Fruit fly (Drosophila melanogaster) whole organism, embryonic: Measurements from ENCODE around the gene twe.
A peak's percentile ranks its signal among the peaks of the same experiment; 100 is the strongest.

Experiments used
- Abd-B ChIP-seq: fragments of 200-800 bp; sonication (Bioruptor generic); optimal IDR thresholded peaks from 2 replicates; lab custom pipeline; 2018; ENCODE audit warnings: missing biosample characterization, mild to moderate bottlenecking, missing genetic modification characterization, moderate library complexity
- Ada2b ChIP-seq: fragments of 200-800 bp; sonication (Bioruptor generic); IDR thresholded peaks from 2 replicates; pipeline ENCODE4 v1.3.6; 2022; ENCODE audit warnings: missing biosample characterization, missing genetic modification characterization
- Adf1 ChIP-seq: fragments of 200-800 bp; sonication (Bioruptor generic); IDR thresholded peaks from 2 replicates; pipeline ENCODE4 v1.3.6; 2022; ENCODE audit warnings: missing biosample characterization, missing genetic modification characterization
- Antp ChIP-seq: fragments of 200-800 bp; sonication (Bioruptor generic); optimal IDR thresholded peaks from 3 replicates; lab custom pipeline; 2016; ENCODE audit warnings: missing biosample characterization, missing genetic modification characterization
- Bgb ChIP-seq: fragments of 200-800 bp; sonication (Bioruptor generic); IDR thresholded peaks from 2 replicates; pipeline ENCODE4 v1.3.6; 2022; ENCODE audit warnings: missing biosample characterization, missing genetic modification characterization; ENCODE audit not compliant: partially characterized antibody
- CG10267 ChIP-seq: fragments of 200-800 bp; sonication (Bioruptor generic); optimal IDR thresholded peaks from 2 replicates; lab custom pipeline; 2018; ENCODE audit warnings: missing biosample characterization, mild to moderate bottlenecking, missing genetic modification characterization, moderate library complexity
- CG10462 ChIP-seq: fragments of 200-800 bp; sonication (Bioruptor generic); optimal IDR thresholded peaks from 2 replicates; lab custom pipeline; 2016; ENCODE audit warnings: missing biosample characterization, missing genetic modification characterization
- CG10959 ChIP-seq: fragments of 200-800 bp; sonication (Bioruptor generic); IDR thresholded peaks from 2 replicates; pipeline ENCODE4 v1.3.6; 2022; ENCODE audit warnings: missing biosample characterization, missing genetic modification characterization
- CG11723 ChIP-seq: fragments of 200-800 bp; sonication (Bioruptor generic); optimal IDR thresholded peaks from 2 replicates; lab custom pipeline; 2017; ENCODE audit warnings: missing biosample characterization, mild to moderate bottlenecking, missing genetic modification characterization
- CG12391 ChIP-seq: fragments of 200-800 bp; sonication (Bioruptor generic); optimal IDR thresholded peaks from 3 replicates; lab custom pipeline; 2018; ENCODE audit warnings: missing biosample characterization, mild to moderate bottlenecking, missing genetic modification characterization, moderate library complexity
- CG12744 ChIP-seq: fragments of 200-800 bp; sonication (Bioruptor generic); optimal IDR thresholded peaks from 2 replicates; lab custom pipeline; 2016; ENCODE audit warnings: missing biosample characterization, missing genetic modification characterization
- CG13775 ChIP-seq: fragments of 200-800 bp; sonication (Bioruptor generic); optimal IDR thresholded peaks from 3 replicates; lab custom pipeline; 2017; ENCODE audit warnings: missing biosample characterization, mild to moderate bottlenecking, missing genetic modification characterization
- CG14667 ChIP-seq: fragments of 200-800 bp; sonication (Bioruptor generic); IDR thresholded peaks from 2 replicates; pipeline ENCODE4 v1.3.6; 2022; ENCODE audit warnings: missing biosample characterization, missing genetic modification characterization
- CG15696 ChIP-seq: fragments of 200-800 bp; sonication (Bioruptor generic); optimal IDR thresholded peaks from 2 replicates; lab custom pipeline; 2019; ENCODE audit warnings: missing biosample characterization, mild to moderate bottlenecking, missing genetic modification characterization, moderate library complexity
- CG17912 ChIP-seq: fragments of 200-800 bp; sonication (Bioruptor generic); optimal IDR thresholded peaks from 2 replicates; lab custom pipeline; 2018; ENCODE audit warnings: missing biosample characterization, mild to moderate bottlenecking, missing genetic modification characterization
- CG1832 ChIP-seq: fragments of 200-800 bp; sonication (Bioruptor generic); optimal IDR thresholded peaks from 2 replicates; lab custom pipeline; 2017; ENCODE audit warnings: missing biosample characterization, mild to moderate bottlenecking, missing genetic modification characterization, inconsistent platforms
- CG2120 ChIP-seq: fragments of 200-800 bp; sonication (Bioruptor generic); optimal IDR thresholded peaks from 3 replicates; lab custom pipeline; 2016; ENCODE audit warnings: missing biosample characterization, missing genetic modification characterization
- CG43689 ChIP-seq: fragments of 200-800 bp; sonication (Bioruptor generic); IDR thresholded peaks from 2 replicates; pipeline ENCODE4 v1.3.6; 2022; ENCODE audit warnings: missing biosample characterization, missing genetic modification characterization
- CG5245 ChIP-seq: fragments of 200-800 bp; sonication (Bioruptor generic); optimal IDR thresholded peaks from 3 replicates; lab custom pipeline; 2016; ENCODE audit warnings: missing biosample characterization, missing genetic modification characterization
- CG6683 ChIP-seq: fragments of 200-800 bp; sonication (Bioruptor generic); optimal IDR thresholded peaks from 2 replicates; lab custom pipeline; 2017; ENCODE audit warnings: missing biosample characterization, mild to moderate bottlenecking, missing genetic modification characterization, missing genetic modification reagents
- Dek ChIP-seq: fragments of 200-800 bp; sonication (Bioruptor generic); optimal IDR thresholded peaks from 3 replicates; lab custom pipeline; 2019; ENCODE audit warnings: missing biosample characterization, mild to moderate bottlenecking, missing genetic modification characterization, moderate library complexity
- Dip3 ChIP-seq: fragments of 200-800 bp; sonication (Bioruptor generic); optimal IDR thresholded peaks from 3 replicates; lab custom pipeline; 2016; ENCODE audit warnings: missing biosample characterization, missing genetic modification characterization
- Dref ChIP-seq: fragments of 200-800 bp; sonication (Bioruptor generic); IDR thresholded peaks from 2 replicates; pipeline ENCODE4 v1.3.6; 2022; ENCODE audit warnings: missing biosample characterization, missing genetic modification characterization
- ERR ChIP-seq: fragments of 200-800 bp; sonication (Bioruptor generic); optimal IDR thresholded peaks from 2 replicates; lab custom pipeline; 2016; ENCODE audit warnings: missing biosample characterization, missing genetic modification characterization
- Hey ChIP-seq: fragments of 200-800 bp; sonication (Bioruptor generic); optimal IDR thresholded peaks from 3 replicates; lab custom pipeline; 2018; ENCODE audit warnings: missing biosample characterization, mild to moderate bottlenecking, missing genetic modification characterization
- HmgZ ChIP-seq: fragments of 200-800 bp; sonication (Bioruptor generic); optimal IDR thresholded peaks from 2 replicates; lab custom pipeline; 2018; ENCODE audit warnings: missing biosample characterization, mild to moderate bottlenecking, missing genetic modification characterization
- NfI ChIP-seq: fragments of 200-800 bp; sonication (Bioruptor generic); optimal IDR thresholded peaks from 3 replicates; lab custom pipeline; 2018; ENCODE audit warnings: missing biosample characterization, mild to moderate bottlenecking, missing genetic modification characterization, moderate library complexity
- Rx ChIP-seq: fragments of 200-800 bp; sonication (Bioruptor generic); IDR thresholded peaks from 2 replicates; pipeline ENCODE4 v1.3.6; 2022; ENCODE audit warnings: missing biosample characterization, missing genetic modification characterization
- ato ChIP-seq: fragments of 200-800 bp; sonication (Bioruptor generic); IDR thresholded peaks from 2 replicates; pipeline ENCODE4 v1.3.6; 2022; ENCODE audit warnings: missing biosample characterization, missing genetic modification characterization; ENCODE audit not compliant: partially characterized antibody
- bigmax ChIP-seq: fragments of 200-800 bp; sonication (Bioruptor generic); optimal IDR thresholded peaks from 2 replicates; lab custom pipeline; 2018; ENCODE audit warnings: missing biosample characterization, mild to moderate bottlenecking, missing genetic modification characterization
- bsh ChIP-seq, 2 experiments: fragments of 200-800 bp; sonication (Bioruptor generic); optimal IDR thresholded peaks; 2 replicates each; lab custom pipeline; 2017 to 2018; ENCODE audit warnings: mild to moderate bottlenecking in 2 of 2, missing biosample characterization in 2 of 2, missing genetic modification characterization in 2 of 2, moderate library complexity in 1 of 2
- chm ChIP-seq: fragments of 200-800 bp; sonication (Bioruptor generic); IDR thresholded peaks from 2 replicates; pipeline ENCODE4 v1.3.6; 2022; ENCODE audit warnings: missing biosample characterization, missing genetic modification characterization
- crp ChIP-seq, 2 experiments: fragments of 200-800 bp; sonication (Bioruptor generic); optimal IDR thresholded peaks; 2 replicates in 1 of 2; 3 replicates in 1 of 2; lab custom pipeline; 2017; ENCODE audit warnings: missing biosample characterization in 2 of 2, missing genetic modification characterization in 2 of 2, mild to moderate bottlenecking in 1 of 2, moderate library complexity in 1 of 2
- exex ChIP-seq: fragments of 200-800 bp; sonication (Bioruptor generic); optimal IDR thresholded peaks from 4 replicates; lab custom pipeline; 2018; ENCODE audit warnings: missing biosample characterization, mild to moderate bottlenecking, missing genetic modification characterization, moderate library complexity
- fd102C ChIP-seq: fragments of 200-800 bp; sonication (Bioruptor generic); optimal IDR thresholded peaks from 2 replicates; lab custom pipeline; 2018; ENCODE audit warnings: missing biosample characterization, mild to moderate bottlenecking, missing genetic modification characterization, moderate library complexity
- hkb ChIP-seq, 2 experiments: fragments of 200-800 bp in 1 of 2; fragments of >200 bp in 1 of 2; sonication (Bioruptor generic) in 1 of 2; IDR thresholded peaks in 1 of 2; optimal IDR thresholded peaks in 1 of 2; 2 replicates each; pipeline versions ENCODE4 v1.3.6 to Lab custom; 2017 to 2022; ENCODE audit warnings: missing biosample characterization in 1 of 2, missing genetic modification characterization in 1 of 2
- lmd ChIP-seq: fragments of 200-800 bp; sonication (Bioruptor generic); IDR thresholded peaks from 2 replicates; pipeline ENCODE4 v1.3.6; 2022; ENCODE audit warnings: missing biosample characterization, missing genetic modification characterization
- org-1 ChIP-seq: fragments of 200-800 bp; sonication (Bioruptor generic); optimal IDR thresholded peaks from 2 replicates; lab custom pipeline; 2017; ENCODE audit warnings: missing biosample characterization, missing genetic modification characterization
- peb ChIP-seq: fragments of 200-800 bp; sonication (Bioruptor generic); IDR thresholded peaks from 2 replicates; pipeline ENCODE4 v1.3.6; 2022; ENCODE audit warnings: missing biosample characterization, missing genetic modification characterization
- ranshi ChIP-seq: fragments of 200-800 bp; sonication (Bioruptor generic); IDR thresholded peaks from 2 replicates; pipeline ENCODE4 v1.3.6; 2022; ENCODE audit warnings: missing biosample characterization, missing genetic modification characterization
- run ChIP-seq: fragments of 200-800 bp; sonication (Bioruptor generic); optimal IDR thresholded peaks from 3 replicates; lab custom pipeline; 2018; ENCODE audit warnings: missing biosample characterization, mild to moderate bottlenecking, missing genetic modification characterization
- schlank ChIP-seq: fragments of 200-800 bp; sonication (Bioruptor generic); optimal IDR thresholded peaks from 2 replicates; lab custom pipeline; 2018; ENCODE audit warnings: missing biosample characterization, mild to moderate bottlenecking, missing genetic modification characterization
- sim ChIP-seq: fragments of 200-800 bp; sonication (Bioruptor generic); IDR thresholded peaks from 2 replicates; pipeline ENCODE4 v1.3.6; 2022; ENCODE audit warnings: missing biosample characterization, missing genetic modification characterization
- sima ChIP-seq: fragments of 200-800 bp; sonication (Bioruptor generic); optimal IDR thresholded peaks from 2 replicates; lab custom pipeline; 2016; ENCODE audit warnings: missing biosample characterization, missing genetic modification characterization
- tio ChIP-seq: fragments of 200-800 bp; sonication (Bioruptor generic); optimal IDR thresholded peaks from 2 replicates; lab custom pipeline; 2017; ENCODE audit warnings: missing biosample characterization, missing genetic modification characterization, inconsistent platforms
- wor ChIP-seq: fragments of 200-800 bp; sonication (Bioruptor generic); IDR thresholded peaks from 2 replicates; pipeline ENCODE4 v1.3.6; 2022; ENCODE audit warnings: missing biosample characterization, missing genetic modification characterization

Gene twe

dm6 chr2L:16299466-16300311, 38.0 kb upstream of the twe start, which contains the start of the genes heix and CG17328 (continued):
- TF ChIP-seq Rx (GFP tag; lab: Robert Waterston, UW) (peak; percentile 52), HmgZ (tag; lab: Kevin White, UChicago) (peak; percentile 30), wor (GFP tag; lab: Robert Waterston, UW) (peak; percentile 41; the same call in 1 of the 2 replicates), CG1832 (peak; percentile 57), Dek (tag; lab: Kevin White, UChicago) (peak; percentile 76), hkb (optimal IDR thresholded peaks at IDR 0.05; lab: Kevin White, UChicago) (peak; percentile 4), hkb (GFP tag; IDR thresholded peaks at IDR 0.05; lab: Robert Waterston, UW) (peak; percentile 37; the same call in 1 of the 2 replicates), lmd (GFP tag; lab: Robert Waterston, UW) (peak; percentile 78), CG2120 (GFP tag; lab: Kevin White, UChicago) (peak; percentile 87), Antp (GFP tag; lab: Kevin White, UChicago) (peak; percentile 55), org-1 (GFP tag; lab: Kevin White, UChicago) (peak; percentile 20), Dref (GFP tag; lab: Robert Waterston, UW) (no peak), CG12744 (GFP tag; lab: Kevin White, UChicago) (peak; percentile 35), CG10462 (GFP tag; lab: Kevin White, UChicago) (peak; percentile 13), sima (no peak), peb (0 out of 2 replicates have a peak, but pooled peaks have one; percentile 24), fd102C (GFP tag; lab: Kevin White, UChicago) (no peak), CG17912 (GFP tag; lab: Kevin White, UChicago) (peak; percentile 47), chm (GFP tag; lab: Robert Waterston, UW) (peak; percentile 28; the same call in 1 of the 2 replicates), Hey (tag; lab: Kevin White, UChicago) (no peak), bigmax (GFP tag; lab: Kevin White, UChicago) (no peak), CG10959 (GFP tag; lab: Robert Waterston, UW) (no peak), Bgb (GFP tag; lab: Robert Waterston, UW) (no peak; the same call in 1 of the 2 replicates), ranshi (GFP tag; lab: Robert Waterston, UW) (0 out of 2 replicates have a peak, but pooled peaks have one; percentile 71), CG10267 (tag; lab: Kevin White, UChicago) (peak; percentile 73), CG12391 (tag; lab: Kevin White, UChicago) (peak; percentile 82), sim (GFP tag; lab: Robert Waterston, UW) (no peak), CG14667 (GFP tag; lab: Robert Waterston, UW) (no peak; the same call in 1 of the 2 replicates), Ada2b (GFP tag; lab: Robert Waterston, UW) (peak; percentile 71), CG5245 (GFP tag; lab: Kevin White, UChicago) (no peak), crp (GFP tag; optimal IDR thresholded peaks at IDR 0.05; lab: Kevin White, UChicago) (peak; percentile 37 to 94), ato (GFP tag; lab: Robert Waterston, UW) (0 out of 2 replicates have a peak, but pooled peaks have one; percentile 16), tio (peak; percentile 80), NfI (GFP tag; lab: Kevin White, UChicago) (peak; percentile 67), CG43689 (GFP tag; lab: Robert Waterston, UW) (no peak), CG15696 (tag; lab: Kevin White, UChicago) (peak; percentile 72), Adf1 (GFP tag; lab: Robert Waterston, UW) (no peak), schlank (tag; lab: Kevin White, UChicago) (peak; percentile 57), CG6683 (GFP tag; lab: Kevin White, UChicago) (no peak), ERR (GFP tag; lab: Kevin White, UChicago) (no peak), Dip3 (peak; percentile 69), exex (no peak), Abd-B (GFP tag; lab: Kevin White, UChicago) (no peak), bsh (GFP tag; optimal IDR thresholded peaks at IDR 0.05; lab: Kevin White, UChicago) (peak in 1 of 2 experiments; percentile 61), CG11723 (no peak), CG13775 (peak; percentile 79), run (tag; lab: Kevin White, UChicago) (no peak)
- TF ChIP-seq, all 482 proteins: peak for 301
